Worm (Caenorhabditis elegans) whole organism, young adult: ENCODE results near the gene lgc-15.

Experiments
- B0035.1 ChIP-seq: sonication (generic microtip); optimal IDR thresholded peaks from 2 replicates; lab custom pipeline; 2016; ENCODE audit warnings: missing genetic modification characterization, mild to moderate bottlenecking, missing compliant biosample characterization, missing genotype, missing genetic modification reagents
- F37B4.10 ChIP-seq: fragments of 200-800 bp; sonication (Bioruptor generic); IDR thresholded peaks from 2 replicates; pipeline ENCODE4 v1.3.6; 2022; ENCODE audit warnings: missing genetic modification characterization, missing compliant biosample characterization
- F39B2.1 ChIP-seq: fragments of 200-800 bp; sonication (Bioruptor generic); IDR thresholded peaks from 2 replicates; pipeline ENCODE4 v1.3.6; 2022; ENCODE audit warnings: missing genetic modification reagents, missing genetic modification characterization, missing compliant biosample characterization
- F55B11.4 ChIP-seq: sonication (generic microtip); optimal IDR thresholded peaks from 2 replicates; lab custom pipeline; 2016; ENCODE audit warnings: missing compliant biosample characterization, missing genetic modification characterization, borderline replicate concordance; ENCODE audit not compliant: insufficient read depth
- K11D2.4 ChIP-seq: fragments of 200-800 bp; sonication (Bioruptor generic); IDR thresholded peaks from 2 replicates; pipeline ENCODE4 v1.3.6; 2022; ENCODE audit warnings: missing genetic modification reagents, missing genetic modification characterization, missing compliant biosample characterization
- Y67H2A.10 ChIP-seq: fragments of 200-800 bp; sonication (Bioruptor generic); conservative IDR thresholded peaks from 2 replicates; pipeline ENCODE4 v1.3.6; 2022; ENCODE audit warnings: missing genetic modification reagents, missing genetic modification characterization, missing compliant biosample characterization
- Y79H2A.3 ChIP-seq: fragments of 200-800 bp; sonication (Bioruptor generic); conservative IDR thresholded peaks from 2 replicates; pipeline ENCODE4 v1.3.6; 2022; ENCODE audit warnings: missing genetic modification reagents, missing genetic modification characterization, missing compliant biosample characterization
- ama-1 ChIP-seq, 3 experiments: fragments of 150-350 bp in 1 of 3; sonication (generic microtip) in 2 of 3; optimal IDR thresholded peaks; 2 replicates each; lab custom pipeline; 2014 to 2018; ENCODE audit warnings: missing biosample characterization in 2 of 3, missing genetic modification characterization in 2 of 3, missing genetic modification reagents in 2 of 3
- aptf-2 ChIP-seq: fragments of 200-800 bp; sonication (Bioruptor generic); conservative IDR thresholded peaks from 2 replicates; pipeline ENCODE4 v1.3.6; 2022; ENCODE audit warnings: missing genetic modification reagents, missing genetic modification characterization, missing compliant biosample characterization
- aptf-3 ChIP-seq: fragments of 200-800 bp; sonication (Bioruptor generic); IDR thresholded peaks from 2 replicates; pipeline ENCODE4 v1.3.6; 2022; ENCODE audit warnings: missing genetic modification characterization, missing compliant biosample characterization
- atf-7 ChIP-seq: sonication (generic microtip); optimal IDR thresholded peaks from 2 replicates; lab custom pipeline; 2017; ENCODE audit warnings: mild to moderate bottlenecking, missing genetic modification characterization, missing compliant biosample characterization
- bed-1 ChIP-seq: fragments of 200-800 bp; sonication (Bioruptor generic); IDR thresholded peaks from 2 replicates; pipeline ENCODE4 v1.3.6; 2022; ENCODE audit warnings: missing genetic modification reagents, missing genetic modification characterization, missing compliant biosample characterization
- ccch-3 ChIP-seq: fragments of 200-800 bp; sonication (Bioruptor generic); optimal IDR thresholded peaks from 2 replicates; lab custom pipeline; 2018; ENCODE audit warnings: mild to moderate bottlenecking, missing genetic modification characterization, missing compliant biosample characterization
- cebp-1 ChIP-seq, 2 experiments: fragments of 200-800 bp in 1 of 2; sonication (Bioruptor generic) in 1 of 2; sonication (generic microtip) in 1 of 2; IDR thresholded peaks in 1 of 2; optimal IDR thresholded peaks in 1 of 2; 2 replicates each; pipeline versions ENCODE4 v1.3.6 to Lab custom; 2017 to 2022; ENCODE audit warnings: missing compliant biosample characterization in 2 of 2, missing genetic modification characterization in 2 of 2, mild to moderate bottlenecking in 1 of 2, missing genetic modification reagents in 1 of 2, moderate library complexity in 1 of 2
- chd-7 ChIP-seq: sonication (generic microtip); optimal IDR thresholded peaks from 2 replicates; lab custom pipeline; 2016; ENCODE audit warnings: mild to moderate bottlenecking, missing genetic modification characterization, moderate library complexity, missing compliant biosample characterization
- die-1 ChIP-seq: sonication (generic microtip); optimal IDR thresholded peaks from 2 replicates; lab custom pipeline; 2016; ENCODE audit warnings: missing genotype, mild to moderate bottlenecking, missing genetic modification characterization, missing compliant biosample characterization
- dpl-1 ChIP-seq: fragments of 150-350 bp; optimal IDR thresholded peaks from 2 replicates; lab custom pipeline; 2014; ENCODE audit warnings: missing biosample characterization, missing genetic modification reagents, missing genetic modification characterization
- efl-1 ChIP-seq: fragments of 150-350 bp; optimal IDR thresholded peaks from 2 replicates; lab custom pipeline; 2014; ENCODE audit warnings: missing biosample characterization, missing genetic modification reagents, missing genetic modification characterization
- egrh-3 ChIP-seq: fragments of 200-800 bp; sonication (Bioruptor generic); IDR thresholded peaks from 2 replicates; pipeline ENCODE4 v1.3.6; 2022; ENCODE audit warnings: missing genetic modification reagents, missing genetic modification characterization, missing compliant biosample characterization
- hlh-12 ChIP-seq: sonication (generic microtip); optimal IDR thresholded peaks from 2 replicates; lab custom pipeline; 2016; ENCODE audit warnings: missing genetic modification characterization, missing compliant biosample characterization
- hsf-1 ChIP-seq: fragments of 200-800 bp; sonication (Bioruptor generic); IDR thresholded peaks from 2 replicates; pipeline ENCODE4 v1.3.6; 2022; ENCODE audit warnings: missing genetic modification reagents, missing genetic modification characterization, missing compliant biosample characterization
- let-526 ChIP-seq: fragments of 200-800 bp; sonication (Bioruptor generic); IDR thresholded peaks from 2 replicates; pipeline ENCODE4 v1.3.6; 2022; ENCODE audit warnings: missing genetic modification reagents, missing genetic modification characterization, missing compliant biosample characterization
- lin-26 ChIP-seq: fragments of 200-800 bp; sonication (Bioruptor generic); IDR thresholded peaks from 2 replicates; pipeline ENCODE4 v1.3.6; 2022; ENCODE audit warnings: missing genetic modification reagents, missing genetic modification characterization, missing compliant biosample characterization
- lin-35 ChIP-seq, 3 experiments: fragments of 150-350 bp in 2 of 3; sonication (generic microtip) in 1 of 3; optimal IDR thresholded peaks; 2 replicates each; lab custom pipeline; 2014 to 2018; ENCODE audit warnings: missing biosample characterization in 3 of 3, missing genetic modification characterization in 3 of 3, missing genetic modification reagents in 3 of 3
- lsl-1 ChIP-seq: fragments of 200-800 bp; sonication (Bioruptor generic); optimal IDR thresholded peaks from 2 replicates; lab custom pipeline; 2018; ENCODE audit warnings: mild to moderate bottlenecking, missing genetic modification characterization, moderate library complexity, missing compliant biosample characterization
- madf-3 ChIP-seq: fragments of 200-800 bp; sonication (Bioruptor generic); IDR thresholded peaks from 2 replicates; pipeline ENCODE4 v1.3.6; 2022; ENCODE audit warnings: missing genetic modification reagents, missing genetic modification characterization, missing compliant biosample characterization
- mel-28 ChIP-seq: sonication (generic microtip); optimal IDR thresholded peaks from 2 replicates; lab custom pipeline; 2016; ENCODE audit warnings: borderline replicate concordance, mild to moderate bottlenecking, missing genetic modification characterization, missing compliant biosample characterization
- mes-4 ChIP-seq: sonication (generic microtip); optimal IDR thresholded peaks from 2 replicates; lab custom pipeline; 2016; ENCODE audit warnings: missing genotype, missing genetic modification characterization, missing compliant biosample characterization
- nhr-179 ChIP-seq: sonication (generic microtip); optimal IDR thresholded peaks from 2 replicates; lab custom pipeline; 2016; ENCODE audit warnings: mild to moderate bottlenecking, missing genetic modification characterization, missing compliant biosample characterization
- pbrm-1 ChIP-seq: fragments of 200-800 bp; sonication (Bioruptor generic); IDR thresholded peaks from 2 replicates; pipeline ENCODE4 v1.3.6; 2022; ENCODE audit warnings: missing genetic modification reagents, missing genetic modification characterization, missing compliant biosample characterization
- snpc-3.4 ChIP-seq: sonication (generic microtip); optimal IDR thresholded peaks from 2 replicates; lab custom pipeline; 2017; ENCODE audit warnings: missing genetic modification characterization, mild to moderate bottlenecking, missing compliant biosample characterization, antibody characterized with exemption, moderate library complexity, missing genotype, missing genetic modification reagents
- somi-1 ChIP-seq: fragments of 200-800 bp; sonication (Bioruptor generic); optimal IDR thresholded peaks from 2 replicates; lab custom pipeline; 2018; ENCODE audit warnings: mild to moderate bottlenecking, missing genetic modification characterization, missing compliant biosample characterization
- sptf-2 ChIP-seq: fragments of 200-800 bp; sonication (Bioruptor generic); optimal IDR thresholded peaks from 2 replicates; lab custom pipeline; 2018; ENCODE audit warnings: mild to moderate bottlenecking, missing genetic modification characterization, missing compliant biosample characterization
- tbx-9 ChIP-seq: sonication (generic microtip); optimal IDR thresholded peaks from 2 replicates; lab custom pipeline; 2016; ENCODE audit warnings: borderline replicate concordance, missing genetic modification characterization, inconsistent platforms, missing compliant biosample characterization
- unc-130 ChIP-seq: sonication (generic microtip); optimal IDR thresholded peaks from 2 replicates; lab custom pipeline; 2016; ENCODE audit warnings: missing genetic modification reagents, missing genetic modification characterization, missing compliant biosample characterization
- zfh-2 ChIP-seq: fragments of 200-800 bp; sonication (Bioruptor generic); conservative IDR thresholded peaks from 2 replicates; pipeline ENCODE4 v1.3.6; 2022; ENCODE audit warnings: missing genetic modification reagents, missing genetic modification characterization, missing compliant biosample characterization
- ztf-26 ChIP-seq: sonication (generic microtip); optimal IDR thresholded peaks from 2 replicates; lab custom pipeline; 2017; ENCODE audit warnings: missing genetic modification characterization, missing compliant biosample characterization

lgc-15 gene

ce11 chrX:12095200-12095599 is 18.9 kb upstream of the lgc-15 start (continued):
- TF ChIP-seq pbrm-1 (GFP tag; lab: Robert Waterston, UW) (no peak), mes-4 (tag; lab: Kevin White, UChicago) (no peak), aptf-3 (no peak)

- no peak for TF ChIP-seq atf-7 (tag; lab: Kevin White, UChicago)
- TF ChIP-seq Y79H2A.3 (GFP tag; lab: Robert Waterston, UW) = no peak
- TF ChIP-seq snpc-3.4 (tag; lab: Kevin White, UChicago) = no peak
- TF ChIP-seq aptf-2 (GFP tag; lab: Robert Waterston, UW) = no peak
- no peak for TF ChIP-seq K11D2.4 (GFP tag; lab: Robert Waterston, UW)
- TF ChIP-seq bed-1 (GFP tag; lab: Robert Waterston, UW) = no peak
- no peak for TF ChIP-seq B0035.1
- no peak for TF ChIP-seq Y67H2A.10 (GFP tag; lab: Robert Waterston, UW)
- TF ChIP-seq dpl-1 = no peak
Observed at ce11 chrX:12097995-12098394, 16.1 kb upstream of the lgc-15 start.

- no peak for TF ChIP-seq pbrm-1 (GFP tag; lab: Robert Waterston, UW)
- TF ChIP-seq mes-4 (tag; lab: Kevin White, UChicago) = no peak
- TF ChIP-seq lin-26 (GFP tag; lab: Robert Waterston, UW) = no peak
- no peak for TF ChIP-seq cebp-1 (GFP tag; IDR thresholded peaks at IDR 0.05; lab: Robert Waterston, UW)
- no peak for TF ChIP-seq cebp-1 (tag; optimal IDR thresholded peaks at IDR 0.05; lab: Kevin White, UChicago)
Observed at ce11 chrX:12103712-12104111, 10.4 kb upstream of the lgc-15 start, which contains the start of gene W03G11.3. TSS of gene W03G11.3 (minus strand) at chrX:12103812.

DNA sequence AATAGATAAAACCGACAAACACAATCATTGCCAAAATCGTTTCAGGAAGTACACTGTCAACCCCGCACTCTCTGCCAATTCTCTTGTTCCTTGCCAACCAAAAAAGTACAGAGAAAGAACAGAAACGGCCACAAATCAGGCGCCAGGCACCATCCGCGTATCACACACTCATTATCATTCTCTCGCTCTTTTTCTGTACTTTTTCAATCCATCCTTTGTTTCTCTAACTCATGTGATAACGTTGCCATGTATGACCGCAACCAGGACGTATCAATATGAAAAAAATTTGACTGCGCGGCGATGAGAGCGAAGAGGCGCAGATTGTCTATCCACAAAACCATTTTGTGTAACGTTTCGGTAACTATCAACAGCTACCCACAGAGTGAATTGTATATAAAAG is 9.5 kb upstream of the lgc-15 start, which contains the start of gene col-181:
Gene col-181 (plus strand): TSS at position 301 of the 400 bp plus-strand sequence.
- TF ChIP-seq die-1 (tag; lab: Kevin White, UChicago) (peak; percentile 8), hsf-1 (no peak)
- TF ChIP-seq, all 124 proteins: peak for 1

DNA sequence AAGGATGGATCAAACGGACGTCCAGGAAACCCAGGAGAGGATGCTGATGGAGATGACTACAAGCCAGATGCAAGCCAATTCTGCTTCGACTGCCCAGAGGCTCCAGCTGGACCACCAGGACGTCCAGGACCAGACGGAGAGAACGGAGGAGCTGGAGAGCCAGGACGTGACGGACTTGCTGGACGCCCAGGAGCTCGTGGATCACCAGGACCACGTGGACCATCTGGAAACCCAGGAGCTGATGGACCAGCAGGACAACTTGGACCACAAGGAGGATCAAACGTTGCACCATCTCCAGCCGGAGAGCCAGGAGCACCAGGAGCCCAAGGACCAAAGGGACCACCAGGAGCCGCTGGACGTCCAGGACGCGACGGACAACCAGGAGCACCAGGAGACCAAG is 8.7 kb upstream of the lgc-15 start:
- TF ChIP-seq zfh-2 (GFP tag; lab: Robert Waterston, UW) (peak; percentile 87), ztf-26 (tag; lab: Kevin White, UChicago) (peak; percentile 44), ccch-3 (GFP tag; lab: Kevin White, UChicago) (no peak), egrh-3 (peak; percentile 79; the same call in 1 of the 2 replicates), somi-1 (GFP tag; lab: Kevin White, UChicago) (no peak)

ce11 chrX:12106004-12106403 is 8.1 kb upstream of the lgc-15 start:
- peak; percentile 67 for TF ChIP-seq atf-7 (tag; lab: Kevin White, UChicago)
- peak; percentile 73 for TF ChIP-seq tbx-9 (tag; lab: Kevin White, UChicago)
- 0 out of 2 replicates have a peak, but pooled peaks have one; percentile 60 for TF ChIP-seq F37B4.10 (GFP tag; lab: Robert Waterston, UW)
- TF ChIP-seq Y67H2A.10 (GFP tag; lab: Robert Waterston, UW) = peak; percentile 73
- TF ChIP-seq madf-3 (GFP tag; lab: Robert Waterston, UW) = 0 out of 2 replicates have a peak, but pooled peaks have one; percentile 66
- TF ChIP-seq nhr-179 (tag; lab: Kevin White, UChicago) = no peak
- TF ChIP-seq let-526 (GFP tag; lab: Robert Waterston, UW) = peak; percentile 92
- TF ChIP-seq lsl-1 = no peak
- peak; percentile 21 for TF ChIP-seq dpl-1
- TF ChIP-seq F39B2.1 (GFP tag; lab: Robert Waterston, UW) = no peak
- TF ChIP-seq unc-130 (GFP tag; lab: Kevin White, UChicago) = peak; percentile 46
- no peak; the same call in 1 of the 2 replicates for TF ChIP-seq aptf-2 (GFP tag; lab: Robert Waterston, UW)
- peak; percentile 8 for TF ChIP-seq efl-1 (GFP tag; lab: Kevin White, UChicago)
- no peak for TF ChIP-seq F55B11.4 (tag; lab: Kevin White, UChicago)
- no peak for TF ChIP-seq ama-1 (optimal IDR thresholded peaks at IDR 0.05; lab: Kevin White, UChicago)
- peak in 1 of 2 experiments; percentile 90 for TF ChIP-seq ama-1 (GFP tag; optimal IDR thresholded peaks at IDR 0.05; lab: Kevin White, UChicago)
- no peak for TF ChIP-seq sptf-2 (GFP tag; lab: Kevin White, UChicago)
- TF ChIP-seq K11D2.4 (GFP tag; lab: Robert Waterston, UW) = peak; percentile 88
- TF ChIP-seq cebp-1 (GFP tag; IDR thresholded peaks at IDR 0.05; lab: Robert Waterston, UW) = peak; percentile 40; the same call in 1 of the 2 replicates
- no peak for TF ChIP-seq cebp-1 (tag; optimal IDR thresholded peaks at IDR 0.05; lab: Kevin White, UChicago)
- TF ChIP-seq snpc-3.4 (tag; lab: Kevin White, UChicago) = peak; percentile 80
- peak; percentile 87 for TF ChIP-seq hlh-12
- peak in 1 of 3 experiments; percentile 89 for TF ChIP-seq lin-35 (GFP tag; optimal IDR thresholded peaks at IDR 0.05; lab: Kevin White, UChicago)
- TF ChIP-seq chd-7 = peak; percentile 92
- peak; percentile 80 for TF ChIP-seq mel-28 (tag; lab: Kevin White, UChicago)
